Worm (Caenorhabditis elegans) whole organism, midembryonic: ENCODE measurements around the gene tat-4.

ENCODE experiments used
- T22C8.4 ChIP-seq: fragments of 200-800 bp; sonication (Bioruptor generic); IDR thresholded peaks from 2 replicates; pipeline ENCODE4 v1.3.6; 2022; ENCODE audit warnings: missing genetic modification characterization, missing compliant biosample characterization
- cog-1 ChIP-seq: sonication (generic microtip); optimal IDR thresholded peaks from 2 replicates; lab custom pipeline; 2016; ENCODE audit warnings: missing genetic modification characterization, missing compliant biosample characterization
- flt-1 ChIP-seq: fragments of 200-800 bp; sonication (Bioruptor generic); IDR thresholded peaks from 2 replicates; pipeline ENCODE4 v1.3.6; 2022; ENCODE audit warnings: missing genetic modification characterization, missing compliant biosample characterization
- klf-2 ChIP-seq: fragments of 200-800 bp; sonication (Bioruptor generic); conservative IDR thresholded peaks from 2 replicates; pipeline ENCODE4 v1.3.6; 2022; ENCODE audit warnings: missing genetic modification reagents, missing genetic modification characterization, missing compliant biosample characterization
- med-1 ChIP-seq: sonication (generic microtip); optimal IDR thresholded peaks from 2 replicates; lab custom pipeline; 2017; ENCODE audit warnings: missing genetic modification characterization, mild to moderate bottlenecking, missing compliant biosample characterization, antibody characterized with exemption, missing genetic modification reagents; ENCODE audit not compliant: insufficient read depth
- ref-1 ChIP-seq: fragments of 200-800 bp; sonication (Bioruptor generic); conservative IDR thresholded peaks from 2 replicates; pipeline ENCODE4 v1.3.6; 2022; ENCODE audit warnings: missing genetic modification reagents, missing genetic modification characterization, missing compliant biosample characterization
- tab-1 ChIP-seq: fragments of 200-800 bp; sonication (Bioruptor generic); IDR thresholded peaks from 2 replicates; pipeline ENCODE4 v1.3.6; 2022; ENCODE audit warnings: missing genetic modification characterization, missing compliant biosample characterization
- ztf-23 ChIP-seq: fragments of 200-800 bp; sonication (Bioruptor generic); IDR thresholded peaks from 2 replicates; pipeline ENCODE4 v1.3.6; 2022; ENCODE audit warnings: missing genetic modification reagents, missing genetic modification characterization, missing compliant biosample characterization
- ztf-29 ChIP-seq: fragments of 200-800 bp; sonication (Bioruptor generic); IDR thresholded peaks from 2 replicates; pipeline ENCODE4 v1.3.6; 2022; ENCODE audit warnings: missing genetic modification reagents, missing genetic modification characterization, missing compliant biosample characterization

- no peak for TF ChIP-seq ref-1
- TF ChIP-seq flt-1 (GFP tag; lab: Robert Waterston, UW) = no peak
- no peak for TF ChIP-seq T22C8.4 (GFP tag; lab: Robert Waterston, UW)
- no peak for TF ChIP-seq med-1 (GFP tag; lab: Kevin White, UChicago)
- TF ChIP-seq ztf-23 (GFP tag; lab: Robert Waterston, UW) = no peak
- no peak for TF ChIP-seq cog-1 (tag; lab: Kevin White, UChicago)
- TF ChIP-seq tab-1 = no peak
- TF ChIP-seq klf-2 (GFP tag; lab: Robert Waterston, UW) = no peak
- TF ChIP-seq ztf-29 (GFP tag; lab: Robert Waterston, UW) = no peak
Observed at ce11 chrII:6230116-6230515, 14.0 kb downstream of the tat-4 start.
